Fruit fly (Drosophila melanogaster) whole organism, embryonic: ENCODE data around the gene Vm32E.

ENCODE experiments used
- Blimp-1 ChIP-seq: fragments of 200-800 bp; sonication (Bioruptor generic); optimal IDR thresholded peaks from 3 replicates; lab custom pipeline; 2018; ENCODE audit warnings: missing biosample characterization, missing genetic modification characterization, mild to moderate bottlenecking, moderate library complexity, missing genetic modification reagents
- CG10321 ChIP-seq: fragments of 200-800 bp; sonication (Bioruptor generic); IDR thresholded peaks from 2 replicates; pipeline ENCODE4 v1.3.6; 2022; ENCODE audit warnings: missing biosample characterization, missing genetic modification characterization
- CG12744 ChIP-seq: fragments of 200-800 bp; sonication (Bioruptor generic); optimal IDR thresholded peaks from 2 replicates; lab custom pipeline; 2016; ENCODE audit warnings: missing biosample characterization, missing genetic modification characterization
- CG12769 ChIP-seq: fragments of 200-800 bp; sonication (Bioruptor generic); optimal IDR thresholded peaks from 2 replicates; lab custom pipeline; 2019; ENCODE audit warnings: missing biosample characterization, mild to moderate bottlenecking, missing genetic modification characterization, moderate library complexity
- CG18011 ChIP-seq: fragments of 200-800 bp; sonication (Bioruptor generic); optimal IDR thresholded peaks from 2 replicates; lab custom pipeline; 2017; ENCODE audit warnings: missing biosample characterization, missing genetic modification characterization, mild to moderate bottlenecking, moderate library complexity, missing genotype
- CG31224 ChIP-seq: fragments of 200-800 bp; sonication (Bioruptor generic); IDR thresholded peaks from 2 replicates; pipeline ENCODE4 v1.3.6; 2022; ENCODE audit warnings: missing biosample characterization, missing genetic modification characterization
- CG34376 ChIP-seq: fragments of 200-800 bp; sonication (Bioruptor generic); optimal IDR thresholded peaks from 2 replicates; lab custom pipeline; 2018; ENCODE audit warnings: missing biosample characterization, mild to moderate bottlenecking, missing genetic modification characterization
- CG3995 ChIP-seq: fragments of 200-800 bp; sonication (Bioruptor generic); optimal IDR thresholded peaks from 3 replicates; lab custom pipeline; 2016; ENCODE audit warnings: missing biosample characterization, missing genetic modification characterization
- CG4707 ChIP-seq: fragments of 200-800 bp; sonication (Bioruptor generic); optimal IDR thresholded peaks from 2 replicates; lab custom pipeline; 2018; ENCODE audit warnings: missing biosample characterization, mild to moderate bottlenecking, missing genetic modification characterization, moderate library complexity
- CG7271 ChIP-seq: fragments of 200-800 bp; sonication (Bioruptor generic); optimal IDR thresholded peaks from 2 replicates; lab custom pipeline; 2018; ENCODE audit warnings: missing biosample characterization, mild to moderate bottlenecking, missing genetic modification characterization, moderate library complexity
- CG7786 ChIP-seq: fragments of 200-800 bp; sonication (Bioruptor generic); optimal IDR thresholded peaks from 2 replicates; lab custom pipeline; 2016; ENCODE audit warnings: missing biosample characterization, missing genetic modification characterization
- CG9215 ChIP-seq: fragments of 200-800 bp; sonication (Bioruptor generic); IDR thresholded peaks from 2 replicates; pipeline ENCODE4 v1.3.6; 2022; ENCODE audit warnings: missing biosample characterization, missing genetic modification characterization
- CHES-1-like ChIP-seq: fragments of 200-800 bp; sonication (Bioruptor generic); optimal IDR thresholded peaks from 2 replicates; lab custom pipeline; 2016; ENCODE audit warnings: missing biosample characterization, missing genetic modification characterization
- D19B ChIP-seq: fragments of 200-800 bp; sonication (Bioruptor generic); optimal IDR thresholded peaks from 2 replicates; lab custom pipeline; 2017; ENCODE audit warnings: missing biosample characterization, mild to moderate bottlenecking, missing genetic modification characterization
- Deaf1 ChIP-seq: fragments of 200-800 bp; optimal IDR thresholded peaks from 3 replicates; lab custom pipeline; 2019; ENCODE audit warnings: missing biosample characterization, mild to moderate bottlenecking, missing genetic modification characterization, moderate library complexity
- E2f1 ChIP-seq: fragments of 200-800 bp; sonication (Bioruptor generic); IDR thresholded peaks from 2 replicates; pipeline ENCODE4 v1.3.6; 2022; ENCODE audit warnings: missing biosample characterization, missing genetic modification characterization
- Hey ChIP-seq: fragments of 200-800 bp; sonication (Bioruptor generic); optimal IDR thresholded peaks from 3 replicates; lab custom pipeline; 2018; ENCODE audit warnings: missing biosample characterization, mild to moderate bottlenecking, missing genetic modification characterization
- Hr3 ChIP-seq: fragments of 200-800 bp; sonication (Bioruptor generic); optimal IDR thresholded peaks from 3 replicates; lab custom pipeline; 2016; ENCODE audit warnings: missing biosample characterization, missing genetic modification characterization
- Hsf ChIP-seq: fragments of 200-800 bp; sonication (Bioruptor generic); optimal IDR thresholded peaks from 3 replicates; lab custom pipeline; 2016; ENCODE audit warnings: missing biosample characterization, missing genetic modification characterization
- Ravus ChIP-seq: fragments of 200-800 bp; sonication (Bioruptor generic); IDR thresholded peaks from 2 replicates; pipeline ENCODE4 v1.3.6; 2022; ENCODE audit warnings: missing biosample characterization, missing genetic modification characterization
- Side ChIP-seq: fragments of 200-800 bp; sonication (Bioruptor generic); optimal IDR thresholded peaks from 2 replicates; lab custom pipeline; 2016; ENCODE audit warnings: missing biosample characterization, missing genetic modification characterization
- Sox102F ChIP-seq: fragments of 200-800 bp; sonication (Bioruptor generic); optimal IDR thresholded peaks from 2 replicates; lab custom pipeline; 2018; ENCODE audit warnings: missing biosample characterization, mild to moderate bottlenecking, missing genetic modification characterization, moderate library complexity
- Taf1 ChIP-seq: fragments of 200-800 bp; sonication (Bioruptor generic); IDR thresholded peaks from 2 replicates; pipeline ENCODE4 v1.3.6; 2022; ENCODE audit warnings: missing biosample characterization, missing genetic modification characterization
- abd-A ChIP-seq: fragments of 200-800 bp; sonication (Bioruptor generic); optimal IDR thresholded peaks from 3 replicates; lab custom pipeline; 2019; ENCODE audit warnings: missing biosample characterization, mild to moderate bottlenecking, missing genetic modification characterization, moderate library complexity
- amos ChIP-seq: fragments of 200-800 bp; sonication (Bioruptor generic); IDR thresholded peaks from 2 replicates; pipeline ENCODE4 v1.3.6; 2022; ENCODE audit warnings: missing biosample characterization, missing genetic modification characterization; ENCODE audit not compliant: partially characterized antibody
- ase ChIP-seq: fragments of 200-800 bp; sonication (Bioruptor generic); IDR thresholded peaks from 3 replicates; pipeline ENCODE4 v1.3.6; 2022; ENCODE audit warnings: missing biosample characterization, missing genetic modification characterization
- ash1 ChIP-seq: fragments of 200-800 bp; sonication (Bioruptor generic); optimal IDR thresholded peaks from 2 replicates; lab custom pipeline; 2018; ENCODE audit warnings: missing biosample characterization, mild to moderate bottlenecking, missing genetic modification characterization
- bowl ChIP-seq: fragments of 200-800 bp; sonication (Bioruptor generic); IDR thresholded peaks from 2 replicates; pipeline ENCODE4 v1.3.6; 2022; ENCODE audit warnings: missing biosample characterization, missing genetic modification characterization
- btn ChIP-seq: fragments of 200-800 bp; sonication (Bioruptor generic); optimal IDR thresholded peaks from 2 replicates; lab custom pipeline; 2016; ENCODE audit warnings: missing biosample characterization, missing genetic modification characterization
- chif ChIP-seq, 2 experiments: fragments of 200-800 bp; sonication (Bioruptor generic); optimal IDR thresholded peaks; 3 replicates each; lab custom pipeline; 2016; ENCODE audit warnings: missing biosample characterization in 2 of 2, missing genetic modification characterization in 2 of 2
- ci ChIP-seq: fragments of 200-800 bp; sonication (Bioruptor generic); IDR thresholded peaks from 3 replicates; pipeline ENCODE4 v1.3.6; 2022; ENCODE audit warnings: missing biosample characterization, missing genetic modification characterization
- ftz-f1 ChIP-seq: fragments of 200-800 bp; sonication (Bioruptor generic); optimal IDR thresholded peaks from 2 replicates; lab custom pipeline; 2016; ENCODE audit warnings: missing biosample characterization, missing genetic modification characterization
- grn ChIP-seq: fragments of 200-800 bp; sonication (Bioruptor generic); optimal IDR thresholded peaks from 3 replicates; lab custom pipeline; 2017; ENCODE audit warnings: missing biosample characterization, missing genetic modification characterization
- hb ChIP-seq: fragments of 200-800 bp; sonication (Bioruptor generic); IDR thresholded peaks from 3 replicates; pipeline ENCODE4 v1.3.6; 2022; ENCODE audit warnings: missing biosample characterization, missing genetic modification characterization; ENCODE audit not compliant: partially characterized antibody
- hbn ChIP-seq: fragments of 200-800 bp; sonication (Bioruptor generic); IDR thresholded peaks from 2 replicates; pipeline ENCODE4 v1.3.6; 2022; ENCODE audit warnings: missing biosample characterization, missing genetic modification characterization; ENCODE audit not compliant: partially characterized antibody
- her ChIP-seq: fragments of 200-800 bp; sonication (Bioruptor generic); optimal IDR thresholded peaks from 2 replicates; lab custom pipeline; 2016; ENCODE audit warnings: missing biosample characterization, missing genetic modification characterization
- hkb ChIP-seq, 2 experiments: fragments of 200-800 bp in 1 of 2; fragments of >200 bp in 1 of 2; sonication (Bioruptor generic) in 1 of 2; IDR thresholded peaks in 1 of 2; optimal IDR thresholded peaks in 1 of 2; 2 replicates each; pipeline versions ENCODE4 v1.3.6 to Lab custom; 2017 to 2022; ENCODE audit warnings: missing biosample characterization in 1 of 2, missing genetic modification characterization in 1 of 2
- kni ChIP-seq: fragments of 200-800 bp; sonication (Bioruptor generic); optimal IDR thresholded peaks from 3 replicates; lab custom pipeline; 2017; ENCODE audit warnings: mild to moderate bottlenecking, missing biosample characterization, missing genetic modification reagents, missing genetic modification characterization
- lov ChIP-seq, 2 experiments: fragments of 200-800 bp in 1 of 2; fragments of >200 bp in 1 of 2; sonication (Bioruptor generic) in 1 of 2; IDR thresholded peaks in 1 of 2; optimal IDR thresholded peaks in 1 of 2; 2 replicates in 1 of 2; 3 replicates in 1 of 2; pipeline versions ENCODE4 v1.3.6 to Lab custom; 2017 to 2022; ENCODE audit warnings: missing biosample characterization in 1 of 2, missing genetic modification characterization in 1 of 2
- nom ChIP-seq: fragments of 200-800 bp; sonication (Bioruptor generic); optimal IDR thresholded peaks from 2 replicates; lab custom pipeline; 2017; ENCODE audit warnings: missing biosample characterization, missing genetic modification characterization, mild to moderate bottlenecking, moderate library complexity, missing genetic modification reagents
- pan ChIP-seq, 4 experiments: fragments of >200 bp in 3 of 4; fragments of 200-800 bp in 1 of 4; sonication (Bioruptor generic) in 1 of 4; optimal IDR thresholded peaks in 3 of 4; IDR thresholded peaks in 1 of 4; 2 replicates each; pipeline versions ENCODE4 v1.3.6 to Lab custom; 2017 to 2022; ENCODE audit warnings: missing biosample characterization in 2 of 4, missing genetic modification characterization in 2 of 4, mixed read lengths in 1 of 4
- peb ChIP-seq: fragments of 200-800 bp; sonication (Bioruptor generic); IDR thresholded peaks from 2 replicates; pipeline ENCODE4 v1.3.6; 2022; ENCODE audit warnings: missing biosample characterization, missing genetic modification characterization
- ranshi ChIP-seq: fragments of 200-800 bp; sonication (Bioruptor generic); IDR thresholded peaks from 2 replicates; pipeline ENCODE4 v1.3.6; 2022; ENCODE audit warnings: missing biosample characterization, missing genetic modification characterization
- schlank ChIP-seq: fragments of 200-800 bp; sonication (Bioruptor generic); optimal IDR thresholded peaks from 2 replicates; lab custom pipeline; 2018; ENCODE audit warnings: missing biosample characterization, mild to moderate bottlenecking, missing genetic modification characterization
- so ChIP-seq: fragments of 200-800 bp; sonication (Bioruptor generic); IDR thresholded peaks from 3 replicates; pipeline ENCODE4 v1.3.6; 2022; ENCODE audit warnings: missing biosample characterization, missing genetic modification characterization
- tio ChIP-seq: fragments of 200-800 bp; sonication (Bioruptor generic); optimal IDR thresholded peaks from 2 replicates; lab custom pipeline; 2017; ENCODE audit warnings: missing biosample characterization, missing genetic modification characterization, inconsistent platforms
- zen ChIP-seq: fragments of 200-800 bp; sonication (Bioruptor generic); optimal IDR thresholded peaks from 3 replicates; lab custom pipeline; 2018; ENCODE audit warnings: missing biosample characterization, mild to moderate bottlenecking, missing genetic modification characterization, moderate library complexity
- zfh1 ChIP-seq: fragments of 200-800 bp; sonication (Bioruptor generic); IDR thresholded peaks from 3 replicates; pipeline ENCODE4 v1.3.6; 2022; ENCODE audit warnings: missing biosample characterization, missing genetic modification characterization

The Vm32E gene

DNA sequence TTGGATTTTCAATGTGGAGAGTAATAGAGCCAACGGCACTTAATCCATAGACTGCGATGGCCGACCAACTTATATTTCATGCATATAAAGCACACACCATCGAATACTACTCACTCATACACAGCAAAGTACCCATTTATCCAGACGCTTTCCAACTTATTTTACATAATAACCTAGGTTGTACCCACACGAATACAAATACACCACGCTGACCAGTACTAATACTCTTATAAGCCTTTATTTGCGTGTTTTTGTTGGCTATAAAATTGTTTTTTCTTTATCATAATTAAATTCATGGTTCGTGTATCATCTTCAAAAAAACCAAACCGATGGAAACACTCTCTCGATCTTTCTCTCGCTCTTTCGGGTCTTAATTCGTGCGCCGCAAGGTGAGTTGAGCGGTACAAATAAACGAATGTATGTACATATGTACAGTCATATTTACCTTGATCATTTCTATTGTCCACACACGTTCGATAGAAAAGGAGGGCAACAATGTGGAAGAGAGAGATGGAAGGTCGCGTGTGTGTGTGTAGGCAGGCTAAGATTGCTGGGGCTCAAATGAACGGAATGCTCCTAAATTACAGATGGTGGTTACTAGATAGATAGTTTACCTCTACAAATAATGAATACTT, 35.3 kb upstream of the Vm32E start (continued):
- peak; percentile 46 for TF ChIP-seq Sox102F (GFP tag; lab: Kevin White, UChicago)
- TF ChIP-seq amos, result no peak
- no peak for TF ChIP-seq Hr3
- no peak for TF ChIP-seq ftz-f1 (GFP tag; lab: Kevin White, UChicago)
- peak; percentile 74 for TF ChIP-seq abd-A (tag; lab: Kevin White, UChicago)
- no peak for TF ChIP-seq peb (GFP tag; lab: Robert Waterston, UW)
- no peak for TF ChIP-seq CG31224 (GFP tag; lab: Robert Waterston, UW)
- TF ChIP-seq lov (optimal IDR thresholded peaks at IDR 0.05; lab: Kevin White, UChicago), result no peak
- TF ChIP-seq lov (GFP tag; IDR thresholded peaks at IDR 0.05; lab: Robert Waterston, UW), result 0 out of 3 replicates have a peak, but pooled peaks have one; percentile 67
- no peak for TF ChIP-seq zen (tag; lab: Kevin White, UChicago)
- TF ChIP-seq her (GFP tag; lab: Kevin White, UChicago), result no peak
- TF ChIP-seq E2f1 (GFP tag; lab: Robert Waterston, UW), result no peak
- TF ChIP-seq hkb (optimal IDR thresholded peaks at IDR 0.05; lab: Kevin White, UChicago), result no peak
- peak; percentile 47; the same call in 1 of the 2 replicates for TF ChIP-seq hkb (GFP tag; IDR thresholded peaks at IDR 0.05; lab: Robert Waterston, UW)
- TF ChIP-seq nom (GFP tag; lab: Kevin White, UChicago), result no peak
- no peak for TF ChIP-seq hb (GFP tag; lab: Robert Waterston, UW)
- peak; percentile 2 for TF ChIP-seq btn
- no peak for TF ChIP-seq chif (GFP tag; optimal IDR thresholded peaks at IDR 0.05; lab: Kevin White, UChicago)
- TF ChIP-seq CG12744, result no peak
- peak; percentile 60; the same call in 2 of the 3 replicates for TF ChIP-seq ci
- no peak for TF ChIP-seq CG3995 (GFP tag; lab: Kevin White, UChicago)
- TF ChIP-seq CG12769, result peak; percentile 34
- TF ChIP-seq CG18011 (GFP tag; lab: Kevin White, UChicago), result no peak
- TF ChIP-seq Deaf1 (tag; lab: Kevin White, UChicago), result peak; percentile 44
- peak; percentile 52 for TF ChIP-seq kni (GFP tag; lab: Kevin White, UChicago)
- TF ChIP-seq D19B (GFP tag; lab: Kevin White, UChicago), result no peak
- no peak for TF ChIP-seq CG7786 (GFP tag; lab: Kevin White, UChicago)
- no peak for TF ChIP-seq CG34376
- TF ChIP-seq ranshi (GFP tag; lab: Robert Waterston, UW), result no peak
- TF ChIP-seq Blimp-1, result peak; percentile 14
- no peak for TF ChIP-seq so
- no peak for TF ChIP-seq Hsf (GFP tag; lab: Kevin White, UChicago)
- TF ChIP-seq bowl, result no peak
- peak; percentile 29 for TF ChIP-seq ash1
- TF ChIP-seq hbn, result no peak
- TF ChIP-seq Ravus (GFP tag; lab: Robert Waterston, UW), result no peak
- TF ChIP-seq CG7271, result peak; percentile 22
- no peak for TF ChIP-seq CHES-1-like (GFP tag; lab: Kevin White, UChicago)
- peak; percentile 32 for TF ChIP-seq tio
- TF ChIP-seq Side (GFP tag; lab: Kevin White, UChicago), result peak; percentile 35
- no peak for TF ChIP-seq CG9215
- no peak for TF ChIP-seq Hey (tag; lab: Kevin White, UChicago)
- TF ChIP-seq schlank (tag; lab: Kevin White, UChicago), result no peak
- peak; percentile 72 for TF ChIP-seq zfh1 (GFP tag; lab: Robert Waterston, UW)
- TF ChIP-seq pan (optimal IDR thresholded peaks at IDR 0.05; lab: Kevin White, UChicago), result no peak
- TF ChIP-seq pan (GFP tag; optimal IDR thresholded peaks at IDR 0.05 in 1 of 2, IDR thresholded peaks at IDR 0.05 in 1 of 2), result no peak
- no peak for TF ChIP-seq ase
- peak; percentile 60; the same call in 1 of the 2 replicates for TF ChIP-seq CG10321 (GFP tag; lab: Robert Waterston, UW)
- no peak for TF ChIP-seq Taf1 (GFP tag; lab: Robert Waterston, UW)
- peak; percentile 56 for TF ChIP-seq CG4707 (GFP tag; lab: Kevin White, UChicago)
- peak; percentile 41 for TF ChIP-seq grn (GFP tag; lab: Kevin White, UChicago)
